Worm (Caenorhabditis elegans) whole organism, L1 larva: Measurements from ENCODE around the gene F35C8.5.

Source experiments
- C34B4.2 ChIP-seq: sonication (generic microtip); optimal IDR thresholded peaks from 2 replicates; lab custom pipeline; 2017; ENCODE audit warnings: mild to moderate bottlenecking, missing genetic modification characterization, missing compliant biosample characterization
- F16B12.6 ChIP-seq: fragments of 150-350 bp; optimal IDR thresholded peaks from 2 replicates; lab custom pipeline; 2014; ENCODE audit warnings: missing biosample characterization, missing genetic modification characterization
- aly-2 ChIP-seq: fragments of 150-350 bp; optimal IDR thresholded peaks from 2 replicates; lab custom pipeline; 2014; ENCODE audit warnings: missing biosample characterization, missing genetic modification characterization
- ama-1 ChIP-seq: fragments of 150-350 bp; optimal IDR thresholded peaks from 2 replicates; lab custom pipeline; 2014
- blmp-1 ChIP-seq: fragments of 150-350 bp; optimal IDR thresholded peaks from 2 replicates; lab custom pipeline; 2014; ENCODE audit warnings: missing biosample characterization, missing genetic modification characterization
- ceh-82 ChIP-seq, 3 experiments: fragments of 150-350 bp in 1 of 3; sonication (generic microtip) in 2 of 3; optimal IDR thresholded peaks; 2 replicates each; lab custom pipeline; 2014 to 2017; ENCODE audit warnings: missing biosample characterization in 3 of 3, missing genetic modification characterization in 3 of 3
- ceh-90 ChIP-seq: sonication (generic microtip); optimal IDR thresholded peaks from 2 replicates; lab custom pipeline; 2016; ENCODE audit warnings: missing genetic modification characterization, missing compliant biosample characterization
- efl-1 ChIP-seq, 4 experiments: fragments of 150-350 bp; optimal IDR thresholded peaks in 3 of 4; peaks in 1 of 4; 1 replicate in 1 of 4; 2 replicates in 3 of 4; lab custom pipeline; 2014; ENCODE audit warnings: missing biosample characterization in 2 of 4, missing genetic modification characterization in 2 of 4, missing genetic modification reagents in 2 of 4
- elt-2 ChIP-seq: sonication (generic microtip); optimal IDR thresholded peaks from 2 replicates; lab custom pipeline; 2016; ENCODE audit warnings: missing genetic modification characterization, mild to moderate bottlenecking, inconsistent platforms, missing compliant biosample characterization, missing genetic modification reagents
- fkh-4 ChIP-seq: sonication (generic microtip); optimal IDR thresholded peaks from 2 replicates; lab custom pipeline; 2016; ENCODE audit warnings: missing compliant biosample characterization, missing genetic modification characterization, borderline replicate concordance
- fos-1 ChIP-seq: fragments of 150-350 bp; optimal IDR thresholded peaks from 2 replicates; lab custom pipeline; 2014; ENCODE audit warnings: missing biosample characterization, missing genetic modification characterization
- grh-1 ChIP-seq: fragments of 200-800 bp; sonication (Bioruptor generic); IDR thresholded peaks from 2 replicates; pipeline ENCODE4 v1.3.6; 2022; ENCODE audit warnings: missing genetic modification reagents, missing genetic modification characterization, missing compliant biosample characterization
- jun-1 ChIP-seq: fragments of 150-350 bp; optimal IDR thresholded peaks from 2 replicates; lab custom pipeline; 2014; ENCODE audit warnings: missing biosample characterization, missing genetic modification reagents, missing genetic modification characterization
- lin-13 ChIP-seq: fragments of 150-350 bp; optimal IDR thresholded peaks from 2 replicates; lab custom pipeline; 2014; ENCODE audit warnings: missing biosample characterization, missing genetic modification reagents, missing genetic modification characterization
- lin-14 ChIP-seq: fragments of 200-800 bp; sonication (Bioruptor generic); optimal IDR thresholded peaks from 2 replicates; lab custom pipeline; 2018; ENCODE audit warnings: mild to moderate bottlenecking, missing genetic modification characterization, moderate library complexity, missing compliant biosample characterization
- lin-35 ChIP-seq, 2 experiments: fragments of 150-350 bp; optimal IDR thresholded peaks; 2 replicates each; lab custom pipeline; 2014; ENCODE audit warnings: missing biosample characterization in 2 of 2, missing genetic modification characterization in 2 of 2, missing genetic modification reagents in 2 of 2
- mdl-1 ChIP-seq, 2 experiments: fragments of 150-350 bp; optimal IDR thresholded peaks; 2 replicates each; lab custom pipeline; 2014 to 2017; ENCODE audit warnings: missing biosample characterization in 2 of 2, missing genetic modification characterization in 2 of 2, inconsistent platforms in 1 of 2
- mef-2 ChIP-seq: fragments of 150-350 bp; optimal IDR thresholded peaks from 2 replicates; lab custom pipeline; 2014; ENCODE audit warnings: missing biosample characterization, missing genetic modification characterization
- mep-1 ChIP-seq: fragments of 150-350 bp; optimal IDR thresholded peaks from 2 replicates; lab custom pipeline; 2014; ENCODE audit warnings: missing biosample characterization, missing genetic modification characterization
- nhr-11 ChIP-seq: fragments of 150-350 bp; optimal IDR thresholded peaks from 2 replicates; lab custom pipeline; 2014; ENCODE audit warnings: missing biosample characterization, missing genetic modification characterization
- nhr-12 ChIP-seq: sonication (generic microtip); optimal IDR thresholded peaks from 2 replicates; lab custom pipeline; 2017; ENCODE audit warnings: missing biosample characterization, missing genetic modification characterization
- nhr-237 ChIP-seq: fragments of 150-350 bp; optimal IDR thresholded peaks from 2 replicates; lab custom pipeline; 2014; ENCODE audit warnings: missing biosample characterization, missing genetic modification characterization
- nhr-28 ChIP-seq: fragments of 150-350 bp; optimal IDR thresholded peaks from 2 replicates; lab custom pipeline; 2014; ENCODE audit warnings: missing biosample characterization, missing genetic modification characterization
- nhr-71 ChIP-seq: sonication (generic microtip); optimal IDR thresholded peaks from 2 replicates; lab custom pipeline; 2016; ENCODE audit warnings: mild to moderate bottlenecking, missing genetic modification characterization, moderate library complexity, missing compliant biosample characterization
- nhr-85 ChIP-seq: sonication (generic microtip); peaks from one replicate; lab custom pipeline; 2016; ENCODE audit warnings: missing genetic modification characterization, inconsistent platforms, missing compliant biosample characterization
- sox-4 ChIP-seq: sonication (generic microtip); optimal IDR thresholded peaks from 2 replicates; lab custom pipeline; 2016; ENCODE audit warnings: missing genetic modification characterization, missing compliant biosample characterization
- tlp-1 ChIP-seq: fragments of 150-350 bp; optimal IDR thresholded peaks from 2 replicates; lab custom pipeline; 2014; ENCODE audit warnings: missing biosample characterization, missing genetic modification characterization
- unc-130 ChIP-seq: fragments of 150-350 bp; optimal IDR thresholded peaks from 2 replicates; lab custom pipeline; 2017; ENCODE audit warnings: missing biosample characterization, missing genetic modification characterization, inconsistent platforms
- zip-4 ChIP-seq: fragments of 200-800 bp; sonication (Bioruptor generic); optimal IDR thresholded peaks from 2 replicates; lab custom pipeline; 2018; ENCODE audit warnings: mild to moderate bottlenecking, missing genetic modification characterization, moderate library complexity, missing compliant biosample characterization

The F35C8.5 gene

DNA sequence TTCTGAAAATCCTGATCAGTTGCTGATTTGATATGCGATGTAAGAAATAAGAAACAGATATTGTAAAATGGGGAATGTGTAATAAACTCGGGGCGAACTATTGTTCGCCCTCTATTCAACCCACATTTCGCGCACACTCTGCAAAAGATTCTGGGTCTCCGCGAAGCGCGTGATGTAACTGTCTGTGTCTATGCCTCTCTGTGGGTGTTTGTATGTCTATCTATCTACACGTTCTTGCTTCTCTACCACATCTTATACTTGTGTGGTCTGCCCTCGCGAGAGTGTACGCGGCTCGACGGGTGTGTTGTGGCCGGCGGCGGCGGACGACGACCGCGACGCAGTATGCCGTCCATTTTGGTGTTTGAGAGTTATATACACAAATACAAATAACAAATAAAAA is 29.1 kb upstream of the F35C8.5 start (continued):
- TF ChIP-seq zip-4 (GFP tag; lab: Kevin White, UChicago) (no peak), C34B4.2 (tag; lab: Kevin White, UChicago) (no peak)
- TF ChIP-seq, all 84 proteins: peak for 30

- TF ChIP-seq lin-13 (GFP tag; lab: Kevin White, UChicago) (no peak), lin-14 (GFP tag; lab: Kevin White, UChicago) (peak; percentile 3), blmp-1 (tag; lab: Kevin White, UChicago) (peak; percentile 98), mep-1 (tag; lab: Kevin White, UChicago) (peak; percentile 25)
Observed at ce11 chrX:5337959-5338358, 27.7 kb upstream of the F35C8.5 start, which contains the start of gene C26B9.3. Gene C26B9.3 (plus strand): TSS chrX:5338301.

ce11 chrX:5339357-5339756 is 26.3 kb upstream of the F35C8.5 start:
- TF ChIP-seq tlp-1 (no peak), ceh-82 (tag; optimal IDR thresholded peaks at IDR 0.05; lab: Kevin White, UChicago) (no peak), nhr-85 (peak; percentile 68), jun-1 (no peak), aly-2 (tag; lab: Kevin White, UChicago) (no peak), F16B12.6 (tag; lab: Kevin White, UChicago) (no peak), blmp-1 (tag; lab: Kevin White, UChicago) (peak; percentile 92), fkh-4 (tag; lab: Kevin White, UChicago) (no peak), nhr-11 (tag; lab: Kevin White, UChicago) (no peak), grh-1 (GFP tag; lab: Robert Waterston, UW) (no peak)
- TF ChIP-seq, all 84 proteins: peak for 2

DNA sequence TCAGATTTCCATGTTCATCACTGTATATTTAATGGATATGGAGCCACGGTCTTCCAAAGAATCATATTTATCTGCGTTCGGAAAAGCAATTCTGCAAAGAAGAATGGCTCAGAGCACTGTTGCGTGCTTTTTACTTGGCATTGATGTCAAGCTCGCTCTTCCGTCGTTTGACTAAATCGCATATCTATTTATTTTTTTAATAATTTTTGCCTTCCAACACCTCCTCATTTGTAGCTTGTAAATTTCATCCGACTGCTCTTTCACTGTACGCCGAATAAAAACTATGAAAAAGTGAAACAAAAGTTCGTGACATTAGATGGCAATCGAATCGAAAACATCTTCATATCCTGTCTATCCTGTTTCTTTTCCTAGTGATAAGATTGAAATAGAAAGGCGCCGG is 25.7 kb upstream of the F35C8.5 start, which contains the start of gene C26B9.2:
Gene C26B9.2, plus strand, starts transcription at position 301 of the 400 bp plus-strand sequence.
- no peak for TF ChIP-seq mef-2 (tag; lab: Kevin White, UChicago)
- TF ChIP-seq mdl-1 (tag; optimal IDR thresholded peaks at IDR 0.05; lab: Kevin White, UChicago), result no peak
- TF ChIP-seq ceh-90 (tag; lab: Kevin White, UChicago), result no peak
- peak; percentile 43 for TF ChIP-seq blmp-1 (tag; lab: Kevin White, UChicago)

- TF ChIP-seq unc-130 (no peak), ceh-82 (tag; optimal IDR thresholded peaks at IDR 0.05; lab: Kevin White, UChicago) (no peak), sox-4 (no peak), mep-1 (tag; lab: Kevin White, UChicago) (no peak), nhr-237 (tag; lab: Kevin White, UChicago) (no peak), nhr-71 (tag; lab: Kevin White, UChicago) (no peak), efl-1 (optimal IDR thresholded peaks at IDR 0.05; lab: Kevin White, UChicago) (no peak), efl-1 (GFP tag; optimal IDR thresholded peaks at IDR 0.05 in 1 of 2; lab: Kevin White, UChicago) (no peak), fos-1 (tag; lab: Kevin White, UChicago) (no peak)
Observed at ce11 chrX:5342007-5342406, 23.6 kb upstream of the F35C8.5 start, which contains the start of gene C26B9.7. Gene C26B9.7 (plus strand): TSS chrX:5342307.

DNA sequence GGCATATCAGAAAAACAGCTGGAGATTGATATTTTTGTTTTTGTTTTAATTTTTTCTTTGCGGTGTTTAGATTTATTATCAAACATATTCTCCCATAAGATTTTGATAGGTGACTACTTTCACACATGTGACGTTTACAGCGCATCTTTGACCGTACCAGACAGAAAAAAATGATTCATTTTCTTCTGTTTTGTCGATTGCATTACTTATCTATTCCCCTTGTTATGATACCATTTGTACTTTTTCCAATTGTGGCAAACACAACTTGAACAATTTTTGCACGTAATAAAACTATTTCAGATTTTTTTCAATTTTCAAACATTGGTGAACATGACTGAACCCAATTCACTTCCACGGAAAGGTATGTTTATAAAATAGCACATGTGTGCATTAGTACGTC is 21.3 kb upstream of the F35C8.5 start, which contains the start of gene C26B9.1:
Gene C26B9.1, plus strand, starts transcription at position 301 of the 400 bp plus-strand sequence.
- TF ChIP-seq F16B12.6 (tag; lab: Kevin White, UChicago), result peak; percentile 76
- TF ChIP-seq fos-1 (tag; lab: Kevin White, UChicago), result no peak

- no peak for TF ChIP-seq nhr-28 (tag; lab: Kevin White, UChicago)
- TF ChIP-seq mdl-1 (tag; optimal IDR thresholded peaks at IDR 0.05; lab: Kevin White, UChicago), result no peak
- no peak for TF ChIP-seq ama-1 (lab: Kevin White, UChicago)
- TF ChIP-seq ceh-82 (tag; optimal IDR thresholded peaks at IDR 0.05; lab: Kevin White, UChicago), result no peak
- no peak for TF ChIP-seq nhr-12 (tag; lab: Kevin White, UChicago)
- peak; percentile 0 for TF ChIP-seq elt-2
- TF ChIP-seq efl-1 (optimal IDR thresholded peaks at IDR 0.05; lab: Kevin White, UChicago), result no peak
- TF ChIP-seq efl-1 (GFP tag; optimal IDR thresholded peaks at IDR 0.05 in 1 of 2; lab: Kevin White, UChicago), result peak in 1 of 2 experiments; percentile 62
- TF ChIP-seq nhr-11 (tag; lab: Kevin White, UChicago), result no peak
- TF ChIP-seq lin-35 (GFP tag; optimal IDR thresholded peaks at IDR 0.05; lab: Kevin White, UChicago), result peak in 1 of 2 experiments; percentile 3
Observed at ce11 chrX:5346303-5346702, 19.3 kb upstream of the F35C8.5 start.
